Worm (Caenorhabditis elegans) whole organism, late embryonic: ENCODE data around the gene K05F1.6.

Source experiments
- F13H6.1 ChIP-seq: sonication (generic microtip); optimal IDR thresholded peaks from 2 replicates; lab custom pipeline; 2016; ENCODE audit warnings: missing genetic modification characterization, missing compliant biosample characterization
- ceh-14 ChIP-seq: sonication (generic microtip); optimal IDR thresholded peaks from 2 replicates; lab custom pipeline; 2016; ENCODE audit warnings: missing genotype, missing genetic modification characterization, missing compliant biosample characterization
- ceh-45 ChIP-seq: fragments of 200-800 bp; sonication (Bioruptor generic); IDR thresholded peaks from 2 replicates; pipeline ENCODE4 v1.3.6; 2022; ENCODE audit warnings: missing genetic modification reagents, missing genetic modification characterization, missing compliant biosample characterization
- ceh-48 ChIP-seq: sonication (generic microtip); optimal IDR thresholded peaks from 2 replicates; lab custom pipeline; 2016; ENCODE audit warnings: missing genetic modification characterization, inconsistent platforms, missing compliant biosample characterization
- dmd-4 ChIP-seq: sonication (generic microtip); optimal IDR thresholded peaks from 2 replicates; lab custom pipeline; 2016; ENCODE audit warnings: borderline replicate concordance, missing genetic modification characterization, missing compliant biosample characterization
- elt-4 ChIP-seq: sonication (generic microtip); optimal IDR thresholded peaks from 2 replicates; lab custom pipeline; 2016; ENCODE audit warnings: missing genetic modification characterization, missing compliant biosample characterization
- eyg-1 ChIP-seq: sonication (generic microtip); optimal IDR thresholded peaks from 2 replicates; lab custom pipeline; 2016; ENCODE audit warnings: missing genotype, missing genetic modification characterization, missing compliant biosample characterization
- fkh-10 ChIP-seq: fragments of 150-350 bp; optimal IDR thresholded peaks from 2 replicates; lab custom pipeline; 2014; ENCODE audit warnings: missing biosample characterization, missing genetic modification reagents, missing genetic modification characterization
- gmeb-2 ChIP-seq: sonication (generic microtip); optimal IDR thresholded peaks from 2 replicates; lab custom pipeline; 2016; ENCODE audit warnings: missing genetic modification characterization, inconsistent platforms, missing compliant biosample characterization
- hlh-13 ChIP-seq: fragments of 200-800 bp; sonication (Bioruptor generic); optimal IDR thresholded peaks from 2 replicates; lab custom pipeline; 2018; ENCODE audit warnings: mild to moderate bottlenecking, missing genetic modification characterization, missing compliant biosample characterization
- lin-11 ChIP-seq: fragments of 200-800 bp; sonication (Bioruptor generic); optimal IDR thresholded peaks from 2 replicates; lab custom pipeline; 2018; ENCODE audit warnings: mild to moderate bottlenecking, missing genetic modification characterization, missing compliant biosample characterization
- nhr-11 ChIP-seq: fragments of 150-350 bp; optimal IDR thresholded peaks from 2 replicates; lab custom pipeline; 2014; ENCODE audit warnings: missing biosample characterization, missing genetic modification characterization
- npax-4 ChIP-seq: sonication (generic microtip); optimal IDR thresholded peaks from 2 replicates; lab custom pipeline; 2016; ENCODE audit warnings: missing genetic modification characterization, missing compliant biosample characterization
- odd-2 ChIP-seq: sonication (generic microtip); optimal IDR thresholded peaks from 2 replicates; lab custom pipeline; 2017; ENCODE audit warnings: antibody characterized with exemption, mild to moderate bottlenecking, missing genetic modification characterization, missing compliant biosample characterization
- pax-1 ChIP-seq: fragments of 150-350 bp; optimal IDR thresholded peaks from 2 replicates; lab custom pipeline; 2014; ENCODE audit warnings: missing biosample characterization, missing genetic modification characterization
- pha-2 ChIP-seq: sonication (generic microtip); optimal IDR thresholded peaks from 2 replicates; lab custom pipeline; 2017; ENCODE audit warnings: mild to moderate bottlenecking, missing genetic modification characterization, missing compliant biosample characterization
- pha-4 ChIP-seq: fragments of 150-350 bp; optimal IDR thresholded peaks from 2 replicates; lab custom pipeline; 2018; ENCODE audit warnings: missing biosample characterization, missing genetic modification reagents, missing genetic modification characterization
- pqm-1 ChIP-seq: sonication (generic microtip); optimal IDR thresholded peaks from 2 replicates; lab custom pipeline; 2016; ENCODE audit warnings: missing genetic modification characterization, missing compliant biosample characterization
- ref-2 ChIP-seq: sonication (generic microtip); optimal IDR thresholded peaks from 2 replicates; lab custom pipeline; 2016; ENCODE audit warnings: missing genetic modification characterization, missing compliant biosample characterization
- sox-2 ChIP-seq: fragments of 200-800 bp; sonication (Bioruptor generic); IDR thresholded peaks from 2 replicates; pipeline ENCODE4 v1.3.6; 2022; ENCODE audit warnings: missing genetic modification reagents, missing genetic modification characterization, missing compliant biosample characterization
- sox-4 ChIP-seq: sonication (generic microtip); optimal IDR thresholded peaks from 2 replicates; lab custom pipeline; 2017; ENCODE audit warnings: mild to moderate bottlenecking, missing genetic modification characterization, inconsistent platforms, missing compliant biosample characterization
- syd-9 ChIP-seq: sonication (generic microtip); optimal IDR thresholded peaks from 2 replicates; lab custom pipeline; 2016; ENCODE audit warnings: mild to moderate bottlenecking, missing genetic modification characterization, moderate library complexity, missing compliant biosample characterization
- unc-86 ChIP-seq: sonication (generic microtip); optimal IDR thresholded peaks from 2 replicates; lab custom pipeline; 2016; ENCODE audit warnings: missing genetic modification characterization, missing compliant biosample characterization

K05F1.6 gene

DNA sequence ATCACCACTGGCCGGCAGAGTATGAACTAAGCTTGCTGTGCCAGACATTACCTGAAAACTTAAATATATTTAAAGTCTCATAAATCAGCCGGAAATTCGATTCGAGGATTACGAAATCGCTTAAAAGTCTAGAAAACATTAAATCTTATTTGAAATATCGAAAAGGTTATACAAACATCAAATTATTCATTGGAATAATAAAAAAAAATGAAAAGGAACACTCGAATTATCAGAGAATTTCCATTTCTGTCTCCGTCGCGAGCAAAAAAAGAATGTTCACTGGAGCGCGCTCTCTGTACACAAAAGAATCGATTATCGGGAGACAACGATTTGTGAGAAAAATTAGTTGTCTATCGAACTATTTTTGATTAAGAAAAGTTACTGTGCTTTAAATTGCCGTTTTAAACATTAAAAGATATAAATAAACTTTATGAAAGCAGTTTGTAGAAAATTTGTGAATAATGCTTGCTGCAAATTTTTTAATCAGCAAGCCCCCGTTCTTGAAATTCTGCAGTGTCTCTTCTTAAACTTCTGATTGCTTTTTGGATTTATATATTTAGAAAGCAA is 53.9 kb downstream of the K05F1.6 start, which contains the start of gene fzo-1 (continued):
- TF ChIP-seq lin-11 (tag; lab: Kevin White, UChicago) = no peak
- peak; percentile 88 for TF ChIP-seq ceh-14 (tag; lab: Kevin White, UChicago)
- TF ChIP-seq pha-4 (tag; lab: Kevin White, UChicago) = no peak
- peak; percentile 16 for TF ChIP-seq npax-4 (tag; lab: Kevin White, UChicago)
- peak; percentile 80 for TF ChIP-seq F13H6.1 (tag; lab: Kevin White, UChicago)
- no peak for TF ChIP-seq fkh-10 (GFP tag; lab: Kevin White, UChicago)
- TF ChIP-seq pax-1 (tag; lab: Kevin White, UChicago) = peak; percentile 49
- peak; percentile 67 for TF ChIP-seq eyg-1 (tag; lab: Kevin White, UChicago)
- TF ChIP-seq sox-2 (GFP tag; lab: Robert Waterston, UW) = no peak
- TF ChIP-seq pha-2 (tag; lab: Kevin White, UChicago) = peak; percentile 54
- TF ChIP-seq dmd-4 (tag; lab: Kevin White, UChicago) = peak; percentile 36
- peak; percentile 74 for TF ChIP-seq pqm-1 (tag; lab: Kevin White, UChicago)
- peak; percentile 15 for TF ChIP-seq unc-86 (tag; lab: Kevin White, UChicago)
- peak; percentile 91 for TF ChIP-seq ref-2 (tag; lab: Kevin White, UChicago)
- no peak for TF ChIP-seq nhr-11 (tag; lab: Kevin White, UChicago)
- TF ChIP-seq odd-2 (tag; lab: Kevin White, UChicago) = no peak
- TF ChIP-seq syd-9 (tag; lab: Kevin White, UChicago) = peak; percentile 16
- peak; percentile 42 for TF ChIP-seq gmeb-2 (tag; lab: Kevin White, UChicago)
- TF ChIP-seq hlh-13 (GFP tag; lab: Kevin White, UChicago) = no peak
- no peak for TF ChIP-seq sox-4 (tag; lab: Kevin White, UChicago)
- TF ChIP-seq ceh-45 (GFP tag; lab: Robert Waterston, UW) = no peak
- peak; percentile 23 for TF ChIP-seq ceh-48 (tag; lab: Kevin White, UChicago)
- no peak for TF ChIP-seq elt-4 (tag; lab: Kevin White, UChicago)
